Fruit fly (Drosophila melanogaster) whole organism, embryonic: ENCODE results near the gene CG7650.

ENCODE experiments used
- Asciz ChIP-seq: fragments of 200-800 bp; sonication (Bioruptor generic); optimal IDR thresholded peaks from 2 replicates; lab custom pipeline; 2017; ENCODE audit warnings: missing biosample characterization, mild to moderate bottlenecking, missing genetic modification characterization, missing genetic modification reagents
- B-H1 ChIP-seq: fragments of 200-800 bp; sonication (Bioruptor generic); IDR thresholded peaks from 3 replicates; pipeline ENCODE4 v1.3.6; 2022; ENCODE audit warnings: missing biosample characterization, missing genetic modification characterization
- CG10147 ChIP-seq: fragments of 200-800 bp; sonication (Bioruptor generic); optimal IDR thresholded peaks from 2 replicates; lab custom pipeline; 2019; ENCODE audit warnings: missing biosample characterization, mild to moderate bottlenecking, missing genetic modification characterization, moderate library complexity
- CG10654 ChIP-seq: fragments of 200-800 bp; sonication (Bioruptor generic); optimal IDR thresholded peaks from 2 replicates; lab custom pipeline; 2016; ENCODE audit warnings: missing biosample characterization, missing genetic modification characterization
- CG11696 ChIP-seq: fragments of 200-800 bp; sonication (Bioruptor generic); IDR thresholded peaks from 2 replicates; pipeline ENCODE4 v1.3.6; 2022; ENCODE audit warnings: missing biosample characterization, missing genetic modification characterization
- CG12071 ChIP-seq: fragments of 200-800 bp; sonication (Bioruptor generic); optimal IDR thresholded peaks from 3 replicates; lab custom pipeline; 2018; ENCODE audit warnings: missing biosample characterization, mild to moderate bottlenecking, missing genetic modification characterization
- CG12391 ChIP-seq: fragments of 200-800 bp; sonication (Bioruptor generic); optimal IDR thresholded peaks from 3 replicates; lab custom pipeline; 2018; ENCODE audit warnings: missing biosample characterization, mild to moderate bottlenecking, missing genetic modification characterization, moderate library complexity
- CG14441 ChIP-seq: fragments of 200-800 bp; sonication (Bioruptor generic); IDR thresholded peaks from 2 replicates; pipeline ENCODE4 v1.3.6; 2022; ENCODE audit warnings: missing biosample characterization, missing genetic modification characterization
- CG15479 ChIP-seq: fragments of 200-800 bp; sonication (Bioruptor generic); optimal IDR thresholded peaks from 3 replicates; lab custom pipeline; 2019; ENCODE audit warnings: missing biosample characterization, mild to moderate bottlenecking, missing genetic modification characterization, moderate library complexity
- CG15514 ChIP-seq: fragments of 200-800 bp; sonication (Bioruptor generic); optimal IDR thresholded peaks from 3 replicates; lab custom pipeline; 2017; ENCODE audit warnings: missing biosample characterization, missing genetic modification characterization, mild to moderate bottlenecking, moderate library complexity, missing genetic modification reagents
- CG1603 ChIP-seq: fragments of 200-800 bp; sonication (Bioruptor generic); optimal IDR thresholded peaks from 2 replicates; lab custom pipeline; 2019; ENCODE audit warnings: missing biosample characterization, mild to moderate bottlenecking, missing genetic modification characterization, moderate library complexity
- CG17829 ChIP-seq: fragments of 200-800 bp; optimal IDR thresholded peaks from 2 replicates; lab custom pipeline; 2019; ENCODE audit warnings: missing biosample characterization, mild to moderate bottlenecking, missing genetic modification characterization, moderate library complexity
- CG17912 ChIP-seq: fragments of 200-800 bp; sonication (Bioruptor generic); optimal IDR thresholded peaks from 2 replicates; lab custom pipeline; 2018; ENCODE audit warnings: missing biosample characterization, mild to moderate bottlenecking, missing genetic modification characterization
- CG3163 ChIP-seq: fragments of 200-800 bp; sonication (Bioruptor generic); optimal IDR thresholded peaks from 3 replicates; lab custom pipeline; 2016; ENCODE audit warnings: missing biosample characterization, missing genetic modification characterization
- CG3995 ChIP-seq: fragments of 200-800 bp; sonication (Bioruptor generic); optimal IDR thresholded peaks from 3 replicates; lab custom pipeline; 2016; ENCODE audit warnings: missing biosample characterization, missing genetic modification characterization
- CG4360 ChIP-seq: fragments of 200-800 bp; sonication (Bioruptor generic); IDR thresholded peaks from 2 replicates; pipeline ENCODE4 v1.3.6; 2022; ENCODE audit warnings: missing biosample characterization, missing genetic modification characterization
- CG6791 ChIP-seq: fragments of 200-800 bp; sonication (Bioruptor generic); IDR thresholded peaks from 3 replicates; pipeline ENCODE4 v1.3.6; 2022; ENCODE audit warnings: missing biosample characterization, missing genetic modification characterization; ENCODE audit not compliant: partially characterized antibody
- CG6813 ChIP-seq: fragments of 200-800 bp; sonication (Bioruptor generic); optimal IDR thresholded peaks from 2 replicates; lab custom pipeline; 2017; ENCODE audit warnings: missing biosample characterization, missing genetic modification characterization, mild to moderate bottlenecking, moderate library complexity, missing genetic modification reagents
- CG8924 ChIP-seq: fragments of 200-800 bp; optimal IDR thresholded peaks from 3 replicates; lab custom pipeline; 2019; ENCODE audit warnings: missing biosample characterization, mild to moderate bottlenecking, missing genetic modification characterization, moderate library complexity
- CG9727 ChIP-seq: fragments of 200-800 bp; sonication (Bioruptor generic); optimal IDR thresholded peaks from 3 replicates; lab custom pipeline; 2017; ENCODE audit warnings: missing biosample characterization, mild to moderate bottlenecking, missing genetic modification characterization
- CG9932 ChIP-seq: fragments of 200-800 bp; sonication (Bioruptor generic); IDR thresholded peaks from 2 replicates; pipeline ENCODE4 v1.3.6; 2022; ENCODE audit warnings: missing biosample characterization, missing genetic modification characterization
- Drgx ChIP-seq: fragments of 200-800 bp; sonication (Bioruptor generic); IDR thresholded peaks from 2 replicates; pipeline ENCODE4 v1.3.6; 2022; ENCODE audit warnings: missing biosample characterization, missing genetic modification characterization
- GATAe ChIP-seq: fragments of 200-800 bp; sonication (Bioruptor generic); conservative IDR thresholded peaks from 2 replicates; pipeline ENCODE4 v1.3.6; 2022; ENCODE audit warnings: missing biosample characterization, missing genetic modification characterization
- Kr ChIP-seq: fragments of 200-800 bp; sonication (Bioruptor generic); optimal IDR thresholded peaks from 2 replicates; lab custom pipeline; 2017; ENCODE audit warnings: missing biosample characterization, mild to moderate bottlenecking, missing genetic modification characterization
- Lhr ChIP-seq: fragments of 200-800 bp; sonication (Bioruptor generic); optimal IDR thresholded peaks from 3 replicates; lab custom pipeline; 2017; ENCODE audit warnings: mild to moderate bottlenecking, missing biosample characterization, missing genetic modification reagents, missing genetic modification characterization
- Mrtf ChIP-seq: fragments of 200-800 bp; sonication (Bioruptor generic); IDR thresholded peaks from 3 replicates; pipeline ENCODE4 v1.3.6; 2022; ENCODE audit warnings: missing biosample characterization, missing genetic modification characterization
- Oaz ChIP-seq: fragments of 200-800 bp; sonication (Bioruptor generic); IDR thresholded peaks from 2 replicates; pipeline ENCODE4 v1.3.6; 2022; ENCODE audit warnings: missing biosample characterization, missing genetic modification characterization
- Pdp1 ChIP-seq, 2 experiments: fragments of 200-800 bp; sonication (Bioruptor generic); optimal IDR thresholded peaks; 3 replicates each; lab custom pipeline; 2016; ENCODE audit warnings: missing biosample characterization in 2 of 2, missing genetic modification characterization in 2 of 2, mild to moderate bottlenecking in 1 of 2, moderate library complexity in 1 of 2
- Ssrp ChIP-seq: fragments of 200-800 bp; sonication (Bioruptor generic); optimal IDR thresholded peaks from 2 replicates; lab custom pipeline; 2018; ENCODE audit warnings: missing biosample characterization, mild to moderate bottlenecking, missing genetic modification characterization, moderate library complexity
- ap ChIP-seq: fragments of 200-800 bp; sonication (Bioruptor generic); IDR thresholded peaks from 2 replicates; pipeline ENCODE4 v1.3.6; 2022; ENCODE audit warnings: missing biosample characterization, missing genetic modification characterization
- az2 ChIP-seq: fragments of 200-800 bp; sonication (Bioruptor generic); optimal IDR thresholded peaks from 3 replicates; lab custom pipeline; 2016; ENCODE audit warnings: missing biosample characterization, missing genetic modification characterization
- bsh ChIP-seq, 2 experiments: fragments of 200-800 bp; sonication (Bioruptor generic); optimal IDR thresholded peaks; 2 replicates each; lab custom pipeline; 2017 to 2018; ENCODE audit warnings: mild to moderate bottlenecking in 2 of 2, missing biosample characterization in 2 of 2, missing genetic modification characterization in 2 of 2, moderate library complexity in 1 of 2
- crc ChIP-seq: fragments of 200-800 bp; sonication (Bioruptor generic); optimal IDR thresholded peaks from 2 replicates; lab custom pipeline; 2016; ENCODE audit warnings: missing biosample characterization, missing genetic modification characterization
- dmrt11E ChIP-seq: fragments of 200-800 bp; sonication (Bioruptor generic); optimal IDR thresholded peaks from 3 replicates; lab custom pipeline; 2018; ENCODE audit warnings: missing biosample characterization, mild to moderate bottlenecking, missing genetic modification characterization, moderate library complexity
- esg ChIP-seq: fragments of 200-800 bp; sonication (Bioruptor generic); conservative IDR thresholded peaks from 2 replicates; pipeline ENCODE4 v1.3.6; 2022; ENCODE audit warnings: missing biosample characterization, missing genetic modification characterization
- fd102C ChIP-seq: fragments of 200-800 bp; sonication (Bioruptor generic); optimal IDR thresholded peaks from 2 replicates; lab custom pipeline; 2018; ENCODE audit warnings: missing biosample characterization, mild to moderate bottlenecking, missing genetic modification characterization, moderate library complexity
- gem ChIP-seq: fragments of 200-800 bp; sonication (Bioruptor generic); optimal IDR thresholded peaks from 2 replicates; lab custom pipeline; 2019; ENCODE audit warnings: missing biosample characterization, mild to moderate bottlenecking, missing genetic modification characterization, moderate library complexity
- hth ChIP-seq: fragments of >200 bp; optimal IDR thresholded peaks from 2 replicates; lab custom pipeline; 2017; ENCODE audit warnings: inconsistent platforms
- lbe ChIP-seq: fragments of 200-800 bp; sonication (Bioruptor generic); optimal IDR thresholded peaks from 2 replicates; lab custom pipeline; 2016; ENCODE audit warnings: missing biosample characterization, mild to moderate bottlenecking, missing genetic modification characterization
- lola ChIP-seq, 3 experiments: fragments of >200 bp in 2 of 3; fragments of 200-800 bp in 1 of 3; sonication (Bioruptor generic) in 1 of 3; optimal IDR thresholded peaks; 2 replicates each; lab custom pipeline; 2017 to 2019; ENCODE audit warnings: missing biosample characterization in 3 of 3, missing genetic modification characterization in 3 of 3, mild to moderate bottlenecking in 1 of 3, moderate library complexity in 1 of 3
- nerfin-2 ChIP-seq: fragments of 200-800 bp; sonication (Bioruptor generic); IDR thresholded peaks from 2 replicates; pipeline ENCODE4 v1.3.6; 2022; ENCODE audit warnings: missing biosample characterization, missing genetic modification characterization; ENCODE audit not compliant: partially characterized antibody
- oc ChIP-seq: fragments of 200-800 bp; sonication (Bioruptor generic); optimal IDR thresholded peaks from 2 replicates; lab custom pipeline; 2018; ENCODE audit warnings: missing biosample characterization, mild to moderate bottlenecking, missing genetic modification characterization, moderate library complexity
- prd ChIP-seq, 3 experiments: fragments of >200 bp in 2 of 3; fragments of 200-800 bp in 1 of 3; sonication (Bioruptor generic) in 1 of 3; optimal IDR thresholded peaks in 2 of 3; IDR thresholded peaks in 1 of 3; 2 replicates in 2 of 3; 3 replicates in 1 of 3; pipeline versions ENCODE4 v1.3.6 to Lab custom; 2017 to 2022; ENCODE audit warnings: missing biosample characterization in 1 of 3, missing genetic modification characterization in 1 of 3
- row ChIP-seq: fragments of 200-800 bp; sonication (Bioruptor generic); IDR thresholded peaks from 3 replicates; pipeline ENCODE4 v1.3.6; 2022; ENCODE audit warnings: missing biosample characterization, missing genetic modification characterization
- sima ChIP-seq: fragments of 200-800 bp; sonication (Bioruptor generic); optimal IDR thresholded peaks from 2 replicates; lab custom pipeline; 2016; ENCODE audit warnings: missing biosample characterization, missing genetic modification characterization
- so ChIP-seq: fragments of 200-800 bp; sonication (Bioruptor generic); IDR thresholded peaks from 3 replicates; pipeline ENCODE4 v1.3.6; 2022; ENCODE audit warnings: missing biosample characterization, missing genetic modification characterization
- tll ChIP-seq, 2 experiments: fragments of 200-800 bp in 1 of 2; fragments of >200 bp in 1 of 2; sonication (Bioruptor generic) in 1 of 2; optimal IDR thresholded peaks; 2 replicates each; lab custom pipeline; 2017 to 2019; ENCODE audit warnings: missing biosample characterization in 2 of 2, missing genetic modification characterization in 2 of 2, mild to moderate bottlenecking in 1 of 2, moderate library complexity in 1 of 2
- unpg ChIP-seq: fragments of 200-800 bp; sonication (Bioruptor generic); optimal IDR thresholded peaks from 3 replicates; lab custom pipeline; 2018; ENCODE audit warnings: missing biosample characterization, mild to moderate bottlenecking, missing genetic modification characterization, moderate library complexity
- vfl ChIP-seq: fragments of 200-800 bp; sonication (Bioruptor generic); optimal IDR thresholded peaks from 2 replicates; lab custom pipeline; 2016; ENCODE audit warnings: missing biosample characterization, missing genetic modification characterization

CG7650 gene

dm6 chr3L:15639978-15640377 lies 29.8 kb upstream of the CG7650 start (continued):
- TF ChIP-seq vfl (GFP tag; lab: Kevin White, UChicago) (no peak), CG8924 (tag; lab: Kevin White, UChicago) (no peak), CG12071 (GFP tag; lab: Kevin White, UChicago) (no peak), GATAe (GFP tag; lab: Robert Waterston, UW) (no peak), Oaz (no peak), B-H1 (GFP tag; lab: Robert Waterston, UW) (no peak), Asciz (no peak), prd (optimal IDR thresholded peaks at IDR 0.05; lab: Kevin White, UChicago) (no peak), prd (GFP tag; IDR thresholded peaks at IDR 0.05; lab: Robert Waterston, UW) (peak; percentile 58; the same call in 1 of the 3 replicates), crc (GFP tag; lab: Kevin White, UChicago) (no peak), CG4360 (GFP tag; lab: Robert Waterston, UW) (0 out of 2 replicates have a peak, but pooled peaks have one; percentile 18), CG1603 (tag; lab: Kevin White, UChicago) (peak; percentile 58), lbe (GFP tag; lab: Kevin White, UChicago) (no peak), CG12391 (tag; lab: Kevin White, UChicago) (peak; percentile 23), row (GFP tag; lab: Robert Waterston, UW) (0 out of 3 replicates have a peak, but pooled peaks have one; percentile 35), CG9727 (GFP tag; lab: Kevin White, UChicago) (peak; percentile 23), gem (tag; lab: Kevin White, UChicago) (peak; percentile 55), CG15514 (no peak), CG10147 (GFP tag; lab: Kevin White, UChicago) (no peak), bsh (GFP tag; optimal IDR thresholded peaks at IDR 0.05; lab: Kevin White, UChicago) (peak in 1 of 2 experiments; percentile 32), sima (no peak), Drgx (no peak), unpg (peak; percentile 23), lola (GFP tag; optimal IDR thresholded peaks at IDR 0.05; lab: Kevin White, UChicago) (peak in 1 of 3 experiments; percentile 26), dmrt11E (peak; percentile 31), fd102C (peak; percentile 21), CG6813 (GFP tag; lab: Kevin White, UChicago) (no peak)

DNA sequence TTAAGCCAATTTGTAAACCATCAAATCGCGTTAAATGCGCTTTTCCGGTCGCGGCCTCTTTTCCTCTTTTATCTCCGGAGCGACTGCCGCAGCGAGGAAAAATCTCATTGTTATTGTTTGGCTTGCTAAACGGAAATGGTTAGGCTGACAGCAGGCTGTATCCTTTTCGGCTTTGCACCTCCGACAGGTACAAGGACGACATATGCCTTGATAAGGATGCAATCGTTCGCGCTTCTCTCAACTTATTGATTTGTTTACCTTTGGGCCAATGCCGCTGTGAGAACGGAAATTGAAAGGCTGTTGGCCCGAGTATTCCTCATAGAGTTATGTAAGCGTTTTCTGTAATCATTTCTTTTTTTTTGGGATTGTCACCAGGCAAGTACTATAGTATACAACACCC lies 28.3 kb upstream of the CG7650 start:
- TF ChIP-seq CG3163 (GFP tag; lab: Kevin White, UChicago) (no peak), so (GFP tag; lab: Robert Waterston, UW) (no peak), CG14441 (no peak), CG17912 (no peak), tll (GFP tag; optimal IDR thresholded peaks at IDR 0.05; lab: Kevin White, UChicago) (peak in 1 of 2 experiments; percentile 81), oc (peak; percentile 39), CG17829 (tag; lab: Kevin White, UChicago) (no peak), CG9932 (GFP tag; lab: Robert Waterston, UW) (no peak), ap (GFP tag; lab: Robert Waterston, UW) (no peak), hth (lab: Kevin White, UChicago) (no peak), Pdp1 (GFP tag; optimal IDR thresholded peaks at IDR 0.05; lab: Kevin White, UChicago) (peak in 1 of 2 experiments; percentile 64), esg (GFP tag; lab: Robert Waterston, UW) (no peak), CG6791 (GFP tag; lab: Robert Waterston, UW) (0 out of 3 replicates have a peak, but pooled peaks have one; percentile 4), az2 (GFP tag; lab: Kevin White, UChicago) (no peak), Drgx (no peak), CG10654 (no peak), Ssrp (tag; lab: Kevin White, UChicago) (no peak), Mrtf (no peak), CG3995 (GFP tag; lab: Kevin White, UChicago) (no peak), Asciz (no peak), nerfin-2 (GFP tag; lab: Robert Waterston, UW) (no peak), CG15479 (peak; percentile 68), CG11696 (GFP tag; lab: Robert Waterston, UW) (0 out of 2 replicates have a peak, but pooled peaks have one; percentile 8), Lhr (GFP tag; lab: Kevin White, UChicago) (no peak), Kr (GFP tag; lab: Kevin White, UChicago) (peak; percentile 24)
